Worm (Caenorhabditis elegans): ENCODE results near the gene str-176.

DNA sequence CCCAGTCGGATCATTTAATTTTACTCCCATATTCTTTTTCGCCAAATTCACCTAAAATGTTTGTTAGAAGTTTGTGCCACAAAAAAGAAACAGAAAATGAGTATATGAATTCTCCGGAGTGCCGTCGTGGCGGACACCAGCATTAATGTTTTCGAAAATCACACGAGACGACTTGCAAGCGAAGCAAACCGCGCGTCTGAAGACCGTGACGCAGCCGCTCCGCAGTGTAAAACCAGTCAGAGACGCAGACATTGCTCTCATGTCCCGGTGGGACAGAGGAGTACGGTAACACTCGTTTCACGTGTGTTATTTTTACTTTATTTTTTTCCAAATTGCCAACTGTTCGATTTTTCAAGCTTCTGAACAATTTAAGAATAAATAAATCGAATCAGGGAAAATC is 30.9 kb downstream of the str-176 start, which contains the start of the genes T26A8.4 and pdtf-1:
- TF ChIP-seq nhr-77 (tag; optimal IDR thresholded peaks at IDR 0.05), result peak; percentile 39
- TF ChIP-seq lsy-2 (tag; optimal IDR thresholded peaks at IDR 0.05), result peak; percentile 98 to 100
- TF ChIP-seq ama-1 (optimal IDR thresholded peaks at IDR 0.05), result peak; percentile 91
- peak; percentile 91 for TF ChIP-seq fos-1 (tag; optimal IDR thresholded peaks at IDR 0.05)
- peak; percentile 96 for TF ChIP-seq nhr-129 (tag; optimal IDR thresholded peaks at IDR 0.05)
- TF ChIP-seq nhr-237 (tag; optimal IDR thresholded peaks at IDR 0.05), result peak; percentile 45
- TF ChIP-seq mab-5 (tag; optimal IDR thresholded peaks at IDR 0.05), result peak; percentile 82
- peak; percentile 80 for TF ChIP-seq egl-27 (tag; optimal IDR thresholded peaks at IDR 0.05)
- no peak for TF ChIP-seq elt-3 (tag; optimal IDR thresholded peaks at IDR 0.05)
- TF ChIP-seq lin-39 (tag; optimal IDR thresholded peaks at IDR 0.05), result peak; percentile 65
- peak; percentile 43 for TF ChIP-seq unc-62 (GFP tag; optimal IDR thresholded peaks at IDR 0.05)
- TF ChIP-seq nhr-11 (tag; optimal IDR thresholded peaks at IDR 0.05), result no peak

Measured in whole organism, L2 larva.